Worm (Caenorhabditis elegans) whole organism, young adult: ENCODE data around the gene oac-6.

Experiments used
- B0019.2 ChIP-seq: fragments of 200-800 bp; sonication (Bioruptor generic); conservative IDR thresholded peaks from 2 replicates; pipeline ENCODE4 v1.3.6; 2022; ENCODE audit warnings: missing genetic modification reagents, missing genetic modification characterization, missing compliant biosample characterization
- B0261.1 ChIP-seq: sonication (generic microtip); optimal IDR thresholded peaks from 2 replicates; lab custom pipeline; 2016; ENCODE audit warnings: mild to moderate bottlenecking, missing genetic modification characterization, moderate library complexity, missing compliant biosample characterization
- F10E7.11 ChIP-seq: sonication (generic microtip); optimal IDR thresholded peaks from 2 replicates; lab custom pipeline; 2017; ENCODE audit warnings: mild to moderate bottlenecking, missing genetic modification characterization, moderate library complexity, missing compliant biosample characterization
- F33H1.4 ChIP-seq: fragments of 200-800 bp; sonication (Bioruptor generic); IDR thresholded peaks from 2 replicates; pipeline ENCODE4 v1.3.6; 2022; ENCODE audit warnings: missing genetic modification reagents, missing genetic modification characterization, missing compliant biosample characterization
- F52B5.7 ChIP-seq: sonication (generic microtip); optimal IDR thresholded peaks from 2 replicates; lab custom pipeline; 2016; ENCODE audit warnings: mild to moderate bottlenecking, missing genetic modification characterization, missing compliant biosample characterization
- F57C9.4 ChIP-seq: sonication (generic microtip); optimal IDR thresholded peaks from 2 replicates; lab custom pipeline; 2017; ENCODE audit warnings: mild to moderate bottlenecking, missing genetic modification characterization, missing compliant biosample characterization
- K12H6.12 ChIP-seq: fragments of 200-800 bp; sonication (Bioruptor generic); optimal IDR thresholded peaks from 2 replicates; lab custom pipeline; 2018; ENCODE audit warnings: mild to moderate bottlenecking, missing genetic modification characterization, missing compliant biosample characterization
- T07F8.4 ChIP-seq: sonication (generic microtip); optimal IDR thresholded peaks from 2 replicates; lab custom pipeline; 2016; ENCODE audit warnings: mild to moderate bottlenecking, missing genetic modification characterization, moderate library complexity, missing compliant biosample characterization
- Y53F4B.3 ChIP-seq: fragments of 200-800 bp; sonication (Bioruptor generic); IDR thresholded peaks from 2 replicates; pipeline ENCODE4 v1.3.6; 2022; ENCODE audit warnings: missing genetic modification reagents, missing genetic modification characterization, missing compliant biosample characterization
- Y67H2A.10 ChIP-seq: fragments of 200-800 bp; sonication (Bioruptor generic); conservative IDR thresholded peaks from 2 replicates; pipeline ENCODE4 v1.3.6; 2022; ENCODE audit warnings: missing genetic modification reagents, missing genetic modification characterization, missing compliant biosample characterization
- ama-1 ChIP-seq, 3 experiments: fragments of 150-350 bp in 1 of 3; sonication (generic microtip) in 2 of 3; optimal IDR thresholded peaks; 2 replicates each; lab custom pipeline; 2014 to 2018; ENCODE audit warnings: missing biosample characterization in 2 of 3, missing genetic modification characterization in 2 of 3, missing genetic modification reagents in 2 of 3
- aptf-2 ChIP-seq: fragments of 200-800 bp; sonication (Bioruptor generic); conservative IDR thresholded peaks from 2 replicates; pipeline ENCODE4 v1.3.6; 2022; ENCODE audit warnings: missing genetic modification reagents, missing genetic modification characterization, missing compliant biosample characterization
- aptf-3 ChIP-seq: fragments of 200-800 bp; sonication (Bioruptor generic); IDR thresholded peaks from 2 replicates; pipeline ENCODE4 v1.3.6; 2022; ENCODE audit warnings: missing genetic modification characterization, missing compliant biosample characterization
- athp-1 ChIP-seq: sonication (generic microtip); optimal IDR thresholded peaks from 2 replicates; lab custom pipeline; 2017; ENCODE audit warnings: mild to moderate bottlenecking, missing genetic modification characterization, missing compliant biosample characterization
- attf-5 ChIP-seq: fragments of 200-800 bp; sonication (Bioruptor generic); optimal IDR thresholded peaks from 2 replicates; lab custom pipeline; 2018; ENCODE audit warnings: mild to moderate bottlenecking, missing genetic modification characterization, missing compliant biosample characterization
- attf-6 ChIP-seq: fragments of 200-800 bp; sonication (Bioruptor generic); IDR thresholded peaks from 2 replicates; pipeline ENCODE4 v1.3.6; 2022; ENCODE audit warnings: missing genetic modification reagents, missing genetic modification characterization, missing compliant biosample characterization
- cebp-2 ChIP-seq: fragments of 200-800 bp; sonication (Bioruptor generic); IDR thresholded peaks from 2 replicates; pipeline ENCODE4 v1.3.6; 2022; ENCODE audit warnings: missing genetic modification characterization, missing compliant biosample characterization
- ceh-58 ChIP-seq: fragments of 200-800 bp; sonication (Bioruptor generic); IDR thresholded peaks from 2 replicates; pipeline ENCODE4 v1.3.6; 2022; ENCODE audit warnings: missing genetic modification characterization, missing compliant biosample characterization
- ceh-91 ChIP-seq: fragments of 200-800 bp; sonication (Bioruptor generic); IDR thresholded peaks from 2 replicates; pipeline ENCODE4 v1.3.6; 2022; ENCODE audit warnings: missing genetic modification reagents, missing genetic modification characterization, missing compliant biosample characterization
- dpl-1 ChIP-seq: fragments of 150-350 bp; optimal IDR thresholded peaks from 2 replicates; lab custom pipeline; 2014; ENCODE audit warnings: missing biosample characterization, missing genetic modification reagents, missing genetic modification characterization
- egrh-3 ChIP-seq: fragments of 200-800 bp; sonication (Bioruptor generic); IDR thresholded peaks from 2 replicates; pipeline ENCODE4 v1.3.6; 2022; ENCODE audit warnings: missing genetic modification reagents, missing genetic modification characterization, missing compliant biosample characterization
- ekl-4 ChIP-seq: fragments of 200-800 bp; sonication (Bioruptor generic); IDR thresholded peaks from 2 replicates; pipeline ENCODE4 v1.3.6; 2022; ENCODE audit warnings: missing genetic modification reagents, missing genetic modification characterization, missing compliant biosample characterization
- ets-4 ChIP-seq: fragments of 200-800 bp; sonication (Bioruptor generic); optimal IDR thresholded peaks from 2 replicates; lab custom pipeline; 2018; ENCODE audit warnings: mild to moderate bottlenecking, missing genetic modification characterization, missing compliant biosample characterization
- fkh-3 ChIP-seq: sonication (generic microtip); optimal IDR thresholded peaks from 2 replicates; lab custom pipeline; 2016; ENCODE audit warnings: mild to moderate bottlenecking, missing genetic modification characterization, missing compliant biosample characterization
- him-1 ChIP-seq: sonication (generic microtip); optimal IDR thresholded peaks from 2 replicates; lab custom pipeline; 2016; ENCODE audit warnings: missing genotype, missing genetic modification reagents, missing genetic modification characterization, missing compliant biosample characterization
- hlh-26 ChIP-seq: fragments of 200-800 bp; sonication (Bioruptor generic); conservative IDR thresholded peaks from 2 replicates; pipeline ENCODE4 v1.3.6; 2022; ENCODE audit warnings: missing genetic modification reagents, missing genetic modification characterization, missing compliant biosample characterization
- hsf-1 ChIP-seq: fragments of 200-800 bp; sonication (Bioruptor generic); IDR thresholded peaks from 2 replicates; pipeline ENCODE4 v1.3.6; 2022; ENCODE audit warnings: missing genetic modification reagents, missing genetic modification characterization, missing compliant biosample characterization
- let-526 ChIP-seq: fragments of 200-800 bp; sonication (Bioruptor generic); IDR thresholded peaks from 2 replicates; pipeline ENCODE4 v1.3.6; 2022; ENCODE audit warnings: missing genetic modification reagents, missing genetic modification characterization, missing compliant biosample characterization
- lin-54 ChIP-seq: fragments of 200-800 bp; sonication (Bioruptor generic); optimal IDR thresholded peaks from 2 replicates; lab custom pipeline; 2018; ENCODE audit warnings: mild to moderate bottlenecking, missing genetic modification characterization, missing compliant biosample characterization
- madf-10 ChIP-seq: sonication (generic microtip); optimal IDR thresholded peaks from 2 replicates; lab custom pipeline; 2016; ENCODE audit warnings: mild to moderate bottlenecking, missing genetic modification characterization, missing compliant biosample characterization
- madf-6 ChIP-seq: fragments of 200-800 bp; sonication (Bioruptor generic); IDR thresholded peaks from 2 replicates; pipeline ENCODE4 v1.3.6; 2022; ENCODE audit warnings: missing genetic modification reagents, missing genetic modification characterization, missing compliant biosample characterization
- mes-4 ChIP-seq: sonication (generic microtip); optimal IDR thresholded peaks from 2 replicates; lab custom pipeline; 2016; ENCODE audit warnings: missing genotype, missing genetic modification characterization, missing compliant biosample characterization
- nfya-2 ChIP-seq: fragments of 200-800 bp; sonication (Bioruptor generic); IDR thresholded peaks from 2 replicates; pipeline ENCODE4 v1.3.6; 2022; ENCODE audit warnings: missing genetic modification reagents, missing genetic modification characterization, missing compliant biosample characterization
- nhr-80 ChIP-seq: sonication (generic microtip); optimal IDR thresholded peaks from 2 replicates; lab custom pipeline; 2016; ENCODE audit warnings: missing genetic modification characterization, missing compliant biosample characterization
- nhr-90 ChIP-seq: sonication (generic microtip); optimal IDR thresholded peaks from 2 replicates; lab custom pipeline; 2016; ENCODE audit warnings: missing genotype, mild to moderate bottlenecking, missing genetic modification characterization, missing compliant biosample characterization
- pbrm-1 ChIP-seq: fragments of 200-800 bp; sonication (Bioruptor generic); IDR thresholded peaks from 2 replicates; pipeline ENCODE4 v1.3.6; 2022; ENCODE audit warnings: missing genetic modification reagents, missing genetic modification characterization, missing compliant biosample characterization
- rcor-1 ChIP-seq: fragments of 200-800 bp; sonication (Bioruptor generic); IDR thresholded peaks from 2 replicates; pipeline ENCODE4 v1.3.6; 2022; ENCODE audit warnings: missing genetic modification reagents, missing genetic modification characterization, missing compliant biosample characterization
- repo-1 ChIP-seq: sonication (generic microtip); optimal IDR thresholded peaks from 2 replicates; lab custom pipeline; 2017; ENCODE audit warnings: mild to moderate bottlenecking, missing genetic modification characterization, missing compliant biosample characterization
- sdz-38 ChIP-seq: sonication (generic microtip); optimal IDR thresholded peaks from 2 replicates; lab custom pipeline; 2016; ENCODE audit warnings: missing genotype, missing genetic modification characterization, missing compliant biosample characterization
- somi-1 ChIP-seq: fragments of 200-800 bp; sonication (Bioruptor generic); optimal IDR thresholded peaks from 2 replicates; lab custom pipeline; 2018; ENCODE audit warnings: mild to moderate bottlenecking, missing genetic modification characterization, missing compliant biosample characterization
- unc-130 ChIP-seq: sonication (generic microtip); optimal IDR thresholded peaks from 2 replicates; lab custom pipeline; 2016; ENCODE audit warnings: missing genetic modification reagents, missing genetic modification characterization, missing compliant biosample characterization
- unc-62 ChIP-seq: fragments of 150-350 bp; optimal IDR thresholded peaks from 2 replicates; lab custom pipeline; 2014; ENCODE audit warnings: missing biosample characterization, missing genetic modification reagents, missing genetic modification characterization
- ztf-22 ChIP-seq: fragments of 200-800 bp; sonication (Bioruptor generic); optimal IDR thresholded peaks from 2 replicates; lab custom pipeline; 2018; ENCODE audit warnings: mild to moderate bottlenecking, missing genetic modification characterization, moderate library complexity, missing compliant biosample characterization
- ztf-25 ChIP-seq: fragments of 200-800 bp; sonication (Bioruptor generic); IDR thresholded peaks from 2 replicates; pipeline ENCODE4 v1.3.6; 2022; ENCODE audit warnings: missing genetic modification reagents, missing genetic modification characterization, missing compliant biosample characterization
- ztf-3 ChIP-seq: fragments of 200-800 bp; sonication (Bioruptor generic); optimal IDR thresholded peaks from 2 replicates; lab custom pipeline; 2018; ENCODE audit warnings: mild to moderate bottlenecking, missing genetic modification characterization, missing compliant biosample characterization
- ztf-6 ChIP-seq: fragments of 200-800 bp; sonication (Bioruptor generic); IDR thresholded peaks from 2 replicates; pipeline ENCODE4 v1.3.6; 2022; ENCODE audit warnings: missing genetic modification reagents, missing genetic modification characterization, missing compliant biosample characterization

oac-6 gene

ce11 chrV:16317244-16317643 lies 14.7 kb downstream of the oac-6 start, which contains the start of gene srh-180:
Gene srh-180, plus strand, starts transcription at chrV:16317544.
- TF ChIP-seq cebp-2 (GFP tag; lab: Robert Waterston, UW) = no peak
- TF ChIP-seq madf-6 = no peak
- no peak for TF ChIP-seq ets-4 (GFP tag; lab: Kevin White, UChicago)
- TF ChIP-seq egrh-3 (GFP tag; lab: Robert Waterston, UW) = no peak
- TF ChIP-seq Y53F4B.3 (GFP tag; lab: Robert Waterston, UW) = no peak
- no peak for TF ChIP-seq F33H1.4 (GFP tag; lab: Robert Waterston, UW)
- TF ChIP-seq B0261.1 (tag; lab: Kevin White, UChicago) = no peak
- TF ChIP-seq nfya-2 (GFP tag; lab: Robert Waterston, UW) = no peak
- no peak for TF ChIP-seq rcor-1 (GFP tag; lab: Robert Waterston, UW)
- TF ChIP-seq aptf-2 (GFP tag; lab: Robert Waterston, UW) = no peak
- TF ChIP-seq ekl-4 (GFP tag; lab: Robert Waterston, UW) = no peak
- no peak for TF ChIP-seq T07F8.4 (tag; lab: Kevin White, UChicago)
- TF ChIP-seq K12H6.12 (tag; lab: Kevin White, UChicago) = no peak
- no peak for TF ChIP-seq F52B5.7 (tag; lab: Kevin White, UChicago)

ce11 chrV:16322155-16322554 lies 19.6 kb downstream of the oac-6 start:
- TF ChIP-seq sdz-38 (tag; lab: Kevin White, UChicago) (no peak), ceh-91 (no peak), let-526 (no peak), F57C9.4 (tag; lab: Kevin White, UChicago) (no peak), egrh-3 (GFP tag; lab: Robert Waterston, UW) (no peak), mes-4 (no peak), somi-1 (GFP tag; lab: Kevin White, UChicago) (no peak), hsf-1 (peak; percentile 91), unc-62 (GFP tag; lab: Kevin White, UChicago) (no peak)

ce11 chrV:16328849-16329248 lies 26.3 kb downstream of the oac-6 start, which contains the start of gene F57G8.7:
Gene F57G8.7, plus strand, starts transcription at chrV:16329149.
- TF ChIP-seq repo-1 (tag; lab: Kevin White, UChicago) (no peak), hsf-1 (no peak), him-1 (tag; lab: Kevin White, UChicago) (no peak), ztf-25 (GFP tag; lab: Robert Waterston, UW) (no peak), sdz-38 (tag; lab: Kevin White, UChicago) (no peak), somi-1 (GFP tag; lab: Kevin White, UChicago) (no peak), madf-10 (tag; lab: Kevin White, UChicago) (no peak), nhr-80 (tag; lab: Kevin White, UChicago) (no peak), aptf-3 (GFP tag; lab: Robert Waterston, UW) (no peak), athp-1 (tag; lab: Kevin White, UChicago) (no peak), lin-54 (GFP tag; lab: Kevin White, UChicago) (no peak), ztf-22 (no peak)

- TF ChIP-seq attf-5 (GFP tag; lab: Kevin White, UChicago) = no peak
- TF ChIP-seq hlh-26 = no peak
- TF ChIP-seq ztf-3 (GFP tag; lab: Kevin White, UChicago) = no peak
- no peak for TF ChIP-seq Y67H2A.10 (GFP tag; lab: Robert Waterston, UW)
- TF ChIP-seq mes-4 = no peak
- TF ChIP-seq ceh-58 (GFP tag; lab: Robert Waterston, UW) = no peak
- TF ChIP-seq F10E7.11 (tag; lab: Kevin White, UChicago) = no peak
- no peak for TF ChIP-seq dpl-1 (GFP tag; lab: Kevin White, UChicago)
- no peak for TF ChIP-seq pbrm-1 (GFP tag; lab: Robert Waterston, UW)
- TF ChIP-seq ztf-6 (GFP tag; lab: Robert Waterston, UW) = no peak
- no peak for TF ChIP-seq nhr-90 (tag; lab: Kevin White, UChicago)
- TF ChIP-seq B0019.2 (GFP tag; lab: Robert Waterston, UW) = no peak
- TF ChIP-seq attf-6 (GFP tag; lab: Robert Waterston, UW) = no peak
- no peak for TF ChIP-seq fkh-3 (tag; lab: Kevin White, UChicago)
- no peak for TF ChIP-seq unc-130 (GFP tag; lab: Kevin White, UChicago)
- TF ChIP-seq madf-10 (tag; lab: Kevin White, UChicago) = no peak
- TF ChIP-seq ama-1 (optimal IDR thresholded peaks at IDR 0.05; lab: Kevin White, UChicago) = no peak
- no peak for TF ChIP-seq ama-1 (GFP tag; optimal IDR thresholded peaks at IDR 0.05; lab: Kevin White, UChicago)
Measured at ce11 chrV:16333412-16333811, 30.9 kb downstream of the oac-6 start, which contains the start of gene srh-167. Gene srh-167, plus strand, starts transcription at chrV:16333712.
